Fruit fly (Drosophila melanogaster): ENCODE data around the gene dbr.

DNA sequence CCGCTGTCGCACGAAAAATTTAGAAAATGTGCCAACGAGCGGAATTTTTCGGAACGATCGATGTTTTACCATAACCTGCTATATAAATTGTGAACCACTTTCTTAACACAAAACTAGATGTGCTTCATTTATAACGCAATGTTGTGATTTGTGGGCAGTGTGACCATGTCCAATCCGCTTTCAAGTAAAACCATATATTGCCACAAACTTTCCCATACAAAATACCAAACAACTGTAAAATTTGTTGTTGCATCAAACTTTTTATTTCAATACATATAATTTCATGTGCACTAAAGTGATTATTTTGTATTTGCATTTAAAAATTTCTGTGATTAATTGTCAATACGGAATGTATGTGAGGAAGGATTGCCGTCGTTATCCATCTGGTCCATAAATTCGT is 44.7 kb upstream of the dbr start:
- no peak for TF ChIP-seq lola (GFP tag; optimal IDR thresholded peaks at IDR 0.05)
- TF ChIP-seq CG32264 (GFP tag; optimal IDR thresholded peaks at IDR 0.05), result no peak
- no peak for TF ChIP-seq Rel (GFP tag; optimal IDR thresholded peaks at IDR 0.05)
- TF ChIP-seq Rel (tag; optimal IDR thresholded peaks at IDR 0.05), result no peak
- TF ChIP-seq Sp1 (GFP tag; optimal IDR thresholded peaks at IDR 0.05), result no peak
- TF ChIP-seq sage (GFP tag; optimal IDR thresholded peaks at IDR 0.05), result no peak
- no peak for TF ChIP-seq OdsH (GFP tag; optimal IDR thresholded peaks at IDR 0.05)
- TF ChIP-seq psq (GFP tag; optimal IDR thresholded peaks at IDR 0.05), result no peak
- TF ChIP-seq pan (optimal IDR thresholded peaks at IDR 0.05), result no peak

Measured in whole organism, wandering third instar larva.